Worm (Caenorhabditis elegans): ENCODE measurements around the gene gldi-3.

DNA sequence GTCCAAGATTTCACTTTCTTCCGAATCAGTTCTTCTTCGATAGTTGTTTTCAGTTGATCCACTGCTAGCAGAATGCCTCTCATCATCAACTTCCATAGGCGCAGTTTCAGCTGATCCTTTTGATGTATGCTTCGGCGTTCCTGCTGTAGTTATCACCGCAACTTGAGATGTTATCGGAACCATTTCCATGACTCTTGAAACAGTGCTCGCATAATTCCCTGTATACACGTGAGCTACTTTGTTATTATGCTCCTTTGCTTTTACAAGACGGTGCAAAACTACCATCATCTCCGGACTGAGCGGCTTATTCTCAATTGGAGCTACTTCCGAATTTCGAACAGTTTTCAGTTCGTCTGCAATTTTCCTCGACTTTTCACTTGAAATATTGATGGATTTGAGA is 2.7 kb downstream of the gldi-3 start:
- no peak for TF ChIP-seq pha-4 (tag; optimal IDR thresholded peaks at IDR 0.05)
- no peak for TF ChIP-seq nhr-12 (tag; optimal IDR thresholded peaks at IDR 0.05)
- no peak for TF ChIP-seq unc-62 (GFP tag; optimal IDR thresholded peaks at IDR 0.05)
- no peak for TF ChIP-seq snpc-4 (tag; optimal IDR thresholded peaks at IDR 0.05)
- TF ChIP-seq nhr-237 (tag; optimal IDR thresholded peaks at IDR 0.05): no peak
- no peak for TF ChIP-seq nhr-76 (tag; optimal IDR thresholded peaks at IDR 0.05)

Measured in whole organism, mixed stage, embryonic.